Fruit fly (Drosophila melanogaster) whole organism, embryonic: ENCODE measurements around the gene Dlc90F.
A peak's percentile ranks its signal among the peaks of the same experiment; 100 is the strongest.

Experiments
- Adf1 ChIP-seq: fragments of 200-800 bp; sonication (Bioruptor generic); IDR thresholded peaks from 2 replicates; pipeline ENCODE4 v1.3.6; 2022; ENCODE audit warnings: missing biosample characterization, missing genetic modification characterization
- CG10959 ChIP-seq: fragments of 200-800 bp; sonication (Bioruptor generic); IDR thresholded peaks from 2 replicates; pipeline ENCODE4 v1.3.6; 2022; ENCODE audit warnings: missing biosample characterization, missing genetic modification characterization
- CG11560 ChIP-seq: fragments of 200-800 bp; sonication (Bioruptor generic); IDR thresholded peaks from 3 replicates; pipeline ENCODE4 v1.3.6; 2022; ENCODE audit warnings: missing biosample characterization, missing genetic modification characterization
- CG12155 ChIP-seq: fragments of 200-800 bp; sonication (Bioruptor generic); optimal IDR thresholded peaks from 3 replicates; lab custom pipeline; 2016; ENCODE audit warnings: missing biosample characterization, missing genetic modification characterization
- CG13296 ChIP-seq: fragments of 200-800 bp; sonication (Bioruptor generic); optimal IDR thresholded peaks from 3 replicates; lab custom pipeline; 2018; ENCODE audit warnings: missing biosample characterization, mild to moderate bottlenecking, missing genetic modification characterization
- CG14710 ChIP-seq: fragments of 200-800 bp; sonication (Bioruptor generic); optimal IDR thresholded peaks from 3 replicates; lab custom pipeline; 2019; ENCODE audit warnings: missing biosample characterization, mild to moderate bottlenecking, missing genetic modification characterization, moderate library complexity
- CG1529 ChIP-seq: fragments of 200-800 bp; sonication (Bioruptor generic); optimal IDR thresholded peaks from 3 replicates; lab custom pipeline; 2018; ENCODE audit warnings: missing biosample characterization, missing genetic modification characterization
- CG1647 ChIP-seq: fragments of 200-800 bp; sonication (Bioruptor generic); optimal IDR thresholded peaks from 3 replicates; lab custom pipeline; 2016; ENCODE audit warnings: missing biosample characterization, missing genetic modification characterization
- CG17186 ChIP-seq: fragments of 200-800 bp; sonication (Bioruptor generic); optimal IDR thresholded peaks from 3 replicates; lab custom pipeline; 2017; ENCODE audit warnings: missing biosample characterization, missing genetic modification reagents, missing genetic modification characterization
- CG2116 ChIP-seq: fragments of 200-800 bp; sonication (Bioruptor generic); optimal IDR thresholded peaks from 3 replicates; lab custom pipeline; 2018; ENCODE audit warnings: missing biosample characterization, mild to moderate bottlenecking, missing genetic modification characterization
- CG2678 ChIP-seq: fragments of 200-800 bp; sonication (Bioruptor generic); optimal IDR thresholded peaks from 3 replicates; lab custom pipeline; 2019; ENCODE audit warnings: missing biosample characterization, mild to moderate bottlenecking, missing genetic modification characterization, moderate library complexity
- CG31224 ChIP-seq: fragments of 200-800 bp; sonication (Bioruptor generic); IDR thresholded peaks from 2 replicates; pipeline ENCODE4 v1.3.6; 2022; ENCODE audit warnings: missing biosample characterization, missing genetic modification characterization
- CG33557 ChIP-seq: fragments of 200-800 bp; sonication (Bioruptor generic); optimal IDR thresholded peaks from 2 replicates; lab custom pipeline; 2019; ENCODE audit warnings: missing biosample characterization, mild to moderate bottlenecking, missing genetic modification characterization, moderate library complexity
- CG4617 ChIP-seq: fragments of 200-800 bp; sonication (Bioruptor generic); optimal IDR thresholded peaks from 3 replicates; lab custom pipeline; 2016; ENCODE audit warnings: missing biosample characterization, missing genetic modification characterization, borderline replicate concordance
- CG4854 ChIP-seq: fragments of 200-800 bp; sonication (Bioruptor generic); optimal IDR thresholded peaks from 2 replicates; lab custom pipeline; 2016; ENCODE audit warnings: missing biosample characterization, missing genetic modification characterization, inconsistent platforms
- CG6654 ChIP-seq: fragments of 200-800 bp; sonication (Bioruptor generic); optimal IDR thresholded peaks from 2 replicates; lab custom pipeline; 2017; ENCODE audit warnings: missing biosample characterization, mild to moderate bottlenecking, missing genetic modification characterization
- CG6854 ChIP-seq: fragments of 200-800 bp; sonication (Bioruptor generic); optimal IDR thresholded peaks from 3 replicates; lab custom pipeline; 2017; ENCODE audit warnings: missing biosample characterization, mild to moderate bottlenecking, missing genetic modification characterization
- CG7786 ChIP-seq: fragments of 200-800 bp; sonication (Bioruptor generic); optimal IDR thresholded peaks from 2 replicates; lab custom pipeline; 2016; ENCODE audit warnings: missing biosample characterization, missing genetic modification characterization
- CG9437 ChIP-seq: fragments of 200-800 bp; sonication (Bioruptor generic); optimal IDR thresholded peaks from 2 replicates; lab custom pipeline; 2018; ENCODE audit warnings: missing biosample characterization, mild to moderate bottlenecking, missing genetic modification characterization
- CG9609 ChIP-seq: fragments of 200-800 bp; sonication (Bioruptor generic); optimal IDR thresholded peaks from 3 replicates; lab custom pipeline; 2016; ENCODE audit warnings: missing biosample characterization, missing genetic modification characterization
- Dbx ChIP-seq: fragments of 200-800 bp; sonication (Bioruptor generic); IDR thresholded peaks from 3 replicates; pipeline ENCODE4 v1.3.6; 2022; ENCODE audit warnings: missing biosample characterization, missing genetic modification characterization
- Deaf1 ChIP-seq: fragments of 200-800 bp; optimal IDR thresholded peaks from 3 replicates; lab custom pipeline; 2019; ENCODE audit warnings: missing biosample characterization, mild to moderate bottlenecking, missing genetic modification characterization, moderate library complexity
- Dfd ChIP-seq, 2 experiments: fragments of >200 bp; optimal IDR thresholded peaks; 2 replicates each; lab custom pipeline; 2017; ENCODE audit warnings: missing biosample characterization in 2 of 2, missing genetic modification characterization in 2 of 2
- Dp ChIP-seq: fragments of 200-800 bp; sonication (Bioruptor generic); optimal IDR thresholded peaks from 2 replicates; lab custom pipeline; 2018; ENCODE audit warnings: missing biosample characterization, mild to moderate bottlenecking, missing genetic modification characterization, moderate library complexity
- Ets65A ChIP-seq: fragments of 200-800 bp; sonication (Bioruptor generic); peaks from one replicate; lab custom pipeline; 2016; ENCODE audit warnings: missing biosample characterization, missing genetic modification characterization
- HLH54F ChIP-seq: fragments of 200-800 bp; sonication (Bioruptor generic); optimal IDR thresholded peaks from 3 replicates; lab custom pipeline; 2016; ENCODE audit warnings: missing biosample characterization, missing genetic modification characterization
- Hmr ChIP-seq: fragments of 200-800 bp; sonication (Bioruptor generic); optimal IDR thresholded peaks from 3 replicates; lab custom pipeline; 2017; ENCODE audit warnings: mild to moderate bottlenecking, missing biosample characterization, missing genetic modification reagents, missing genetic modification characterization
- Meics ChIP-seq: fragments of 200-800 bp; sonication (Bioruptor generic); optimal IDR thresholded peaks from 2 replicates; lab custom pipeline; 2017; ENCODE audit warnings: missing biosample characterization, mild to moderate bottlenecking, missing genetic modification characterization
- Nf-YB ChIP-seq: fragments of 200-800 bp; sonication (Bioruptor generic); optimal IDR thresholded peaks from 3 replicates; lab custom pipeline; 2019; ENCODE audit warnings: missing biosample characterization, mild to moderate bottlenecking, missing genetic modification characterization, moderate library complexity
- Nf-YC ChIP-seq: fragments of 200-800 bp; optimal IDR thresholded peaks from 3 replicates; lab custom pipeline; 2019; ENCODE audit warnings: missing biosample characterization, mild to moderate bottlenecking, missing genetic modification characterization, moderate library complexity
- croc ChIP-seq: fragments of 200-800 bp; sonication (Bioruptor generic); conservative IDR thresholded peaks from 3 replicates; pipeline ENCODE4 v1.3.6; 2022; ENCODE audit warnings: missing biosample characterization, missing genetic modification characterization
- crp ChIP-seq, 2 experiments: fragments of 200-800 bp; sonication (Bioruptor generic); optimal IDR thresholded peaks; 2 replicates in 1 of 2; 3 replicates in 1 of 2; lab custom pipeline; 2017; ENCODE audit warnings: missing biosample characterization in 2 of 2, missing genetic modification characterization in 2 of 2, mild to moderate bottlenecking in 1 of 2, moderate library complexity in 1 of 2
- ewg ChIP-seq: fragments of 200-800 bp; sonication (Bioruptor generic); optimal IDR thresholded peaks from 3 replicates; lab custom pipeline; 2017; ENCODE audit warnings: mild to moderate bottlenecking, missing biosample characterization, missing genetic modification reagents, missing genetic modification characterization
- gcm2 ChIP-seq: fragments of 200-800 bp; sonication (Bioruptor generic); optimal IDR thresholded peaks from 2 replicates; lab custom pipeline; 2016; ENCODE audit warnings: missing biosample characterization, missing genetic modification characterization
- gro ChIP-seq: fragments of 200-800 bp; sonication (Bioruptor generic); optimal IDR thresholded peaks from 2 replicates; lab custom pipeline; 2016; ENCODE audit warnings: missing biosample characterization, missing genetic modification characterization
- hbn ChIP-seq: fragments of 200-800 bp; sonication (Bioruptor generic); IDR thresholded peaks from 2 replicates; pipeline ENCODE4 v1.3.6; 2022; ENCODE audit warnings: missing biosample characterization, missing genetic modification characterization; ENCODE audit not compliant: partially characterized antibody
- ind ChIP-seq: fragments of 200-800 bp; sonication (Bioruptor generic); optimal IDR thresholded peaks from 3 replicates; lab custom pipeline; 2016; ENCODE audit warnings: missing biosample characterization, missing genetic modification characterization
- kah ChIP-seq: fragments of 200-800 bp; sonication (Bioruptor generic); optimal IDR thresholded peaks from 2 replicates; lab custom pipeline; 2018; ENCODE audit warnings: missing biosample characterization, mild to moderate bottlenecking, missing genetic modification characterization
- nerfin-1 ChIP-seq: fragments of 200-800 bp; sonication (Bioruptor generic); optimal IDR thresholded peaks from 3 replicates; lab custom pipeline; 2019; ENCODE audit warnings: missing biosample characterization, mild to moderate bottlenecking, missing genetic modification characterization, moderate library complexity
- otp ChIP-seq: fragments of 200-800 bp; sonication (Bioruptor generic); IDR thresholded peaks from 3 replicates; pipeline ENCODE4, ENCODE4 v1.3.6; 2022; ENCODE audit warnings: missing biosample characterization, missing genetic modification characterization
- schlank ChIP-seq: fragments of 200-800 bp; sonication (Bioruptor generic); optimal IDR thresholded peaks from 2 replicates; lab custom pipeline; 2018; ENCODE audit warnings: missing biosample characterization, mild to moderate bottlenecking, missing genetic modification characterization
- sens ChIP-seq: fragments of 200-800 bp; sonication (Bioruptor generic); peaks from one replicate; lab custom pipeline; 2016; ENCODE audit warnings: missing biosample characterization, missing genetic modification characterization
- seq ChIP-seq: fragments of 200-800 bp; sonication (Bioruptor generic); IDR thresholded peaks from 2 replicates; pipeline ENCODE4 v1.3.6; 2022; ENCODE audit warnings: missing biosample characterization, missing genetic modification characterization
- shn ChIP-seq: fragments of 200-800 bp; sonication (Bioruptor generic); optimal IDR thresholded peaks from 3 replicates; lab custom pipeline; 2016; ENCODE audit warnings: missing biosample characterization, missing genetic modification characterization
- sima ChIP-seq: fragments of 200-800 bp; sonication (Bioruptor generic); optimal IDR thresholded peaks from 2 replicates; lab custom pipeline; 2016; ENCODE audit warnings: missing biosample characterization, missing genetic modification characterization
- slp2 ChIP-seq: fragments of 200-800 bp; sonication (Bioruptor generic); optimal IDR thresholded peaks from 2 replicates; lab custom pipeline; 2016; ENCODE audit warnings: missing biosample characterization, missing genetic modification characterization
- stc ChIP-seq: fragments of 200-800 bp; sonication (Bioruptor generic); IDR thresholded peaks from 2 replicates; pipeline ENCODE4 v1.3.6; 2022; ENCODE audit warnings: missing biosample characterization, missing genetic modification characterization
- ttk ChIP-seq: fragments of 200-800 bp; sonication (Bioruptor generic); IDR thresholded peaks from 2 replicates; pipeline ENCODE4 v2.1.2; 2022; ENCODE audit warnings: missing biosample characterization, missing genetic modification characterization
- twi ChIP-seq: fragments of 200-800 bp; optimal IDR thresholded peaks from 2 replicates; lab custom pipeline; 2019; ENCODE audit warnings: missing biosample characterization, mild to moderate bottlenecking, missing genetic modification characterization, moderate library complexity
- unc-4 ChIP-seq: fragments of 200-800 bp; sonication (Bioruptor generic); IDR thresholded peaks from 2 replicates; pipeline ENCODE4 v1.3.6; 2022; ENCODE audit warnings: missing biosample characterization, missing genetic modification characterization; ENCODE audit not compliant: partially characterized antibody
- vnd ChIP-seq: fragments of 200-800 bp; sonication (Bioruptor generic); IDR thresholded peaks from 3 replicates; pipeline ENCODE4 v1.3.6; 2022; ENCODE audit warnings: missing biosample characterization, missing genetic modification characterization; ENCODE audit not compliant: partially characterized antibody

The Dlc90F gene

DNA sequence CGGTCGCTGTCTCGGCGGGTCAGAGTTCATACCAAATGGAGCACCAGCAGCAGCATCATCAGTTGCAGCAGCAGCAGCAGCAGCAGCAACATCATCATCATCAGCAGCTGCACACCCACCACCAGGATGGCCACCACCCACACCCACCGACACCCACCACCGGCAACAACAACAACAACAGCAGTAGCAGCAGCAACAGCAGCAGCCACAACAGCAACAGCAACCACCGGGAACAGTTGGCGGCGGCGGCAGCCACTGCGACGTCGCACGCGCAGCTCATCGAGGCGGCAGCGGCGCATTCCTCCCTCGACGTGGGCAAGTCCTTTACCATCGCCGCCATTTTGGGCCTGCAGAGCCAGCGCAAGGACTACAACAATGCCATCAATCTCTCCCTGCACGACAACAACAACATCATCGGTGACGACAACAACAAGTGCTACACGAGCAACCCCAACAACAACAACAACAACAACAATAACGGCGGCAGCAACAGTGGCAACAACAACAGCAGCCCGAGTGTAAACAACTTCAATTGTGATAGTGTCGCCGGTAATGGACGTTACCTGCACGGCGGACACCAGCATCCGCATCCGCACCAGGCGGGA lies 29.2 kb upstream of the Dlc90F start (continued):
- TF ChIP-seq CG11560 (tag; lab: Robert Waterston, UW) (no peak), hbn (GFP tag; lab: Robert Waterston, UW) (no peak), Hmr (no peak), CG4854 (GFP tag; lab: Kevin White, UChicago) (no peak), CG2678 (tag; lab: Kevin White, UChicago) (no peak), CG9609 (GFP tag; lab: Kevin White, UChicago) (no peak), sima (GFP tag; lab: Kevin White, UChicago) (no peak), ewg (peak; percentile 96), CG33557 (no peak), CG31224 (GFP tag; lab: Robert Waterston, UW) (no peak), stc (GFP tag; lab: Robert Waterston, UW) (no peak), kah (no peak), Meics (GFP tag; lab: Kevin White, UChicago) (no peak), shn (no peak), CG6654 (GFP tag; lab: Kevin White, UChicago) (no peak), Dp (no peak), croc (GFP tag; lab: Robert Waterston, UW) (no peak), twi (no peak), CG7786 (GFP tag; lab: Kevin White, UChicago) (no peak), HLH54F (GFP tag; lab: Kevin White, UChicago) (no peak), schlank (tag; lab: Kevin White, UChicago) (no peak), Nf-YC (tag; lab: Kevin White, UChicago) (peak; percentile 90), unc-4 (GFP tag; lab: Robert Waterston, UW) (no peak), ind (GFP tag; lab: Kevin White, UChicago) (no peak), Nf-YB (GFP tag; lab: Kevin White, UChicago) (peak; percentile 73), CG1529 (GFP tag; lab: Kevin White, UChicago) (no peak), CG17186 (GFP tag; lab: Kevin White, UChicago) (no peak), Adf1 (GFP tag; lab: Robert Waterston, UW) (peak; percentile 67), gcm2 (GFP tag; lab: Kevin White, UChicago) (no peak), CG6854 (GFP tag; lab: Kevin White, UChicago) (no peak), nerfin-1 (tag; lab: Kevin White, UChicago) (peak; percentile 17), Ets65A (peak; percentile 92), Dfd (GFP tag; optimal IDR thresholded peaks at IDR 0.05; lab: Kevin White, UChicago) (peak in 1 of 2 experiments; percentile 39), gro (GFP tag; lab: Kevin White, UChicago) (no peak), Dbx (GFP tag; lab: Robert Waterston, UW) (no peak), slp2 (GFP tag; lab: Kevin White, UChicago) (no peak), CG14710 (no peak), CG4617 (GFP tag; lab: Kevin White, UChicago) (no peak), CG12155 (GFP tag; lab: Kevin White, UChicago) (no peak), ttk (GFP tag; lab: Robert Waterston, UW) (no peak), crp (GFP tag; optimal IDR thresholded peaks at IDR 0.05; lab: Kevin White, UChicago) (no peak), CG13296 (GFP tag; lab: Kevin White, UChicago) (no peak), otp (no peak), CG10959 (no peak), CG9437 (GFP tag; lab: Kevin White, UChicago) (no peak), CG2116 (GFP tag; lab: Kevin White, UChicago) (no peak), Deaf1 (tag; lab: Kevin White, UChicago) (peak; percentile 42), vnd (GFP tag; lab: Robert Waterston, UW) (no peak), CG1647 (GFP tag; lab: Kevin White, UChicago) (no peak), seq (GFP tag; lab: Robert Waterston, UW) (peak; percentile 71; the same call in 1 of the 2 replicates), sens (GFP tag; lab: Kevin White, UChicago) (no peak)
